Worm (Caenorhabditis elegans): Measurements from ENCODE around the gene C17H12.11.

C17H12.11 gene

ce11 chrIV:6811808-6812207 is 9.6 kb downstream of the C17H12.11 start, which contains the start of gene ceh-48:
Gene ceh-48, plus strand, starts transcription at chrIV:6812108.
- no peak for TF ChIP-seq npax-4 (tag; optimal IDR thresholded peaks at IDR 0.05)
- TF ChIP-seq ceh-19 (GFP tag; optimal IDR thresholded peaks at IDR 0.05), result no peak
- TF ChIP-seq ama-1 (optimal IDR thresholded peaks at IDR 0.05), result no peak
- no peak for TF ChIP-seq ceh-24 (tag; optimal IDR thresholded peaks at IDR 0.05)
- TF ChIP-seq ceh-2 (tag; optimal IDR thresholded peaks at IDR 0.05), result no peak
- no peak for TF ChIP-seq rnt-1 (tag; optimal IDR thresholded peaks at IDR 0.05)
- no peak for TF ChIP-seq ceh-48 (tag; optimal IDR thresholded peaks at IDR 0.05)

DNA sequence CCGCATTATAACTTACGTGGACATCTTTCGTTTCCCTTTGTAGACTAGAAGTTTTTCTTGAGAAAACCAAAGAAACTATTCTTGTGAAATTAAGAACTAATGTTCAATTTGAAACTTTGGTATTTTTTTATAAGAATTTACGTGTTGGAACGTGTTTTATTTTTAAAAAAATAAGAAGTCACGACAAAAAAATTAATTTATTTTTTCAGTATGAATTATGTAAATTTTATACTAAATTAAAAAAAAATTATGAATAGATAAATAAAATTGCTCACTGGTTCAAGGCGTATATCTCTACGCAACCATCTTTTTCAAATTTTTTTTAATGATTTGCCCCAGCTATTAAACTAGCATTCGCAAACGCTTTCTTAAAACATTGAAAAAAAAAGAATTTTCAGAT is 15.4 kb downstream of the C17H12.11 start, which contains the start of gene C17H12.5:
TSS of gene C17H12.5 (minus strand) at position 101 of the 400 bp plus-strand sequence.
- TF ChIP-seq K02D7.2 (tag; optimal IDR thresholded peaks at IDR 0.05), result no peak

DNA sequence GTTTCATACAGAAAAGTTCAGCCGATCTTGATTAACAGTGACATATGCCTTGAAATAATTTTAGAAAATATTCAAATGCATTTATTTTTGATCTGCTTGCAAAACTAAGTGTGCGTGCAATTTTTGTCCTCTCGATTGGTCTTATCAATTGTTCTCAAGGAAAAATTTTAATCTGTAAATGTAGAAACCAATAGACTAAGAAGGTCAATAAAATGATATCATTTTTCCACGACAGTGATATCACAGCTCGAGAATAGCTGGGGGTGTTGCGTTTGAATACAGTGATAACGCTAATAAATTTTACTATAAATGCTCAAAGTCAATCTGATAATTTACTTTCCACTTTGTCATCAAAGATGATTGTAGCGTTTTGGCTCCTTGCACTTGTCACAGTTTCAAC is 16.2 kb downstream of the C17H12.11 start, which contains the start of gene C17H12.8:
TSS of gene C17H12.8 (plus strand) at position 335 of the 400 bp plus-strand sequence.
- TF ChIP-seq unc-42 (tag; optimal IDR thresholded peaks at IDR 0.05) (no peak), elt-2 (tag; optimal IDR thresholded peaks at IDR 0.05) (peak; percentile 76)

- no peak for TF ChIP-seq F13H6.1 (tag; optimal IDR thresholded peaks at IDR 0.05)
- TF ChIP-seq K09A11.1 (tag; optimal IDR thresholded peaks at IDR 0.05; ENCODE audit: insufficient read depth), result no peak
- TF ChIP-seq ref-2 (tag; optimal IDR thresholded peaks at IDR 0.05), result no peak
- no peak for TF ChIP-seq pros-1 (tag; optimal IDR thresholded peaks at IDR 0.05)
- TF ChIP-seq sox-2 (GFP tag; IDR thresholded peaks at IDR 0.05), result no peak
- no peak for TF ChIP-seq ceh-18 (tag; optimal IDR thresholded peaks at IDR 0.05)
- no peak for TF ChIP-seq ttx-3 (tag; optimal IDR thresholded peaks at IDR 0.05)
- no peak for TF ChIP-seq unc-3 (GFP tag; conservative IDR thresholded peaks at IDR 0.05)
- no peak for TF ChIP-seq unc-3 (tag; optimal IDR thresholded peaks at IDR 0.05)
- no peak for TF ChIP-seq elt-4 (tag; optimal IDR thresholded peaks at IDR 0.05)
- TF ChIP-seq rnt-1 (tag; optimal IDR thresholded peaks at IDR 0.05), result no peak
- TF ChIP-seq C08G9.2 (tag; optimal IDR thresholded peaks at IDR 0.05), result no peak
- no peak for TF ChIP-seq pha-2 (tag; optimal IDR thresholded peaks at IDR 0.05)
- no peak for TF ChIP-seq pat-9 (tag; optimal IDR thresholded peaks at IDR 0.05)
- no peak for TF ChIP-seq K02D7.2 (tag; optimal IDR thresholded peaks at IDR 0.05)
- no peak for TF ChIP-seq tbx-2 (tag; optimal IDR thresholded peaks at IDR 0.05)
Measured at ce11 chrIV:6821709-6822108, 19.5 kb downstream of the C17H12.11 start.

- no peak for TF ChIP-seq ceh-9 (tag; optimal IDR thresholded peaks at IDR 0.05)
- no peak for TF ChIP-seq ceh-31 (tag; optimal IDR thresholded peaks at IDR 0.05)
- no peak for TF ChIP-seq odd-2 (tag; optimal IDR thresholded peaks at IDR 0.05)
- no peak for TF ChIP-seq elt-2 (tag; optimal IDR thresholded peaks at IDR 0.05)
- no peak for TF ChIP-seq syd-9 (tag; optimal IDR thresholded peaks at IDR 0.05)
- TF ChIP-seq lin-11 (tag; optimal IDR thresholded peaks at IDR 0.05), result no peak
- TF ChIP-seq ceh-48 (tag; optimal IDR thresholded peaks at IDR 0.05), result no peak
Measured at ce11 chrIV:6822406-6822805, 20.2 kb downstream of the C17H12.11 start, which contains the start of gene C17H12.6. Gene C17H12.6, minus strand, starts transcription at chrIV:6822506.

DNA sequence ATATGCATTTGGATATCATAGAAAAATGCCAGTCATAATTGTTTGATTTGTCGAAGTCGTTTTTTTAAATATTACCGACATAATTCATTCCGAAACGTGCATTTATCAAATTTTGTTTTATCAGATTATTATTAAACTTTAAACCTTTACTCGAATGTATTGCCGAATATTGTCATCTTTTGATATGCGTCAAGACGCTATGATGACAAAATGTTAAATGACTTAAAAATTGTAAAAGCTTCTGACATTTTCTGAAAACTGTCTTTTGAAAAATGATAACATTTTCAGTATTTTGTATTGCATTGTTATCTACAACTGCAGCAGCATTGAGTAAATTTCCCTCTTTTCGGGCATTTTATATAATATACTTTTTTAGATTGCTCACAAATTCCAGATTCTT is 22.4 kb downstream of the C17H12.11 start, which contains the start of gene H20E11.3:
TSS of gene H20E11.3 (plus strand) at position 195 of the 400 bp plus-strand sequence.
- TF ChIP-seq pax-1 (tag; optimal IDR thresholded peaks at IDR 0.05), result no peak
- TF ChIP-seq C08G9.2 (tag; optimal IDR thresholded peaks at IDR 0.05), result no peak
- TF ChIP-seq ahr-1 (tag; optimal IDR thresholded peaks at IDR 0.05), result no peak
- TF ChIP-seq ceh-48 (tag; optimal IDR thresholded peaks at IDR 0.05), result no peak
- TF ChIP-seq fax-1 (tag; optimal IDR thresholded peaks at IDR 0.05), result no peak

All from whole organism, late embryonic.